Worm (Caenorhabditis elegans) whole organism, L4 larva: ENCODE results near the gene faxc-2.

Source experiments
- F37D6.2 ChIP-seq: sonication (generic microtip); optimal IDR thresholded peaks from 2 replicates; lab custom pipeline; 2016; ENCODE audit warnings: mild to moderate bottlenecking, missing genetic modification characterization, missing compliant biosample characterization
- F49E8.2 ChIP-seq: sonication (generic microtip); optimal IDR thresholded peaks from 2 replicates; lab custom pipeline; 2016; ENCODE audit warnings: missing compliant biosample characterization, mild to moderate bottlenecking, missing genetic modification characterization, borderline replicate concordance
- T20F7.1 ChIP-seq: fragments of 200-800 bp; sonication (Bioruptor generic); optimal IDR thresholded peaks from 2 replicates; lab custom pipeline; 2018; ENCODE audit warnings: mild to moderate bottlenecking, missing genetic modification characterization, missing compliant biosample characterization
- T26A8.4 ChIP-seq: fragments of 200-800 bp; sonication (Bioruptor generic); IDR thresholded peaks from 2 replicates; pipeline ENCODE4 v1.3.6; 2022; ENCODE audit warnings: missing genetic modification characterization, missing compliant biosample characterization
- Y105C5A.15 ChIP-seq: fragments of 200-800 bp; sonication (Bioruptor generic); IDR thresholded peaks from 2 replicates; pipeline ENCODE4 v1.3.6; 2022; ENCODE audit warnings: missing genetic modification characterization, missing compliant biosample characterization
- Y48G9A.11 ChIP-seq: fragments of 200-800 bp; sonication (Bioruptor generic); IDR thresholded peaks from 2 replicates; pipeline ENCODE4 v1.3.6; 2022; ENCODE audit warnings: missing genetic modification reagents, missing genetic modification characterization, missing compliant biosample characterization
- Y5F2A.4 ChIP-seq: fragments of 200-800 bp; sonication (Bioruptor generic); optimal IDR thresholded peaks from 2 replicates; lab custom pipeline; 2018; ENCODE audit warnings: mild to moderate bottlenecking, missing genetic modification characterization, missing compliant biosample characterization
- Y75B8A.6 ChIP-seq: fragments of 200-800 bp; sonication (Bioruptor generic); IDR thresholded peaks from 2 replicates; pipeline ENCODE4 v1.3.6; 2022; ENCODE audit warnings: missing genetic modification reagents, missing genetic modification characterization, missing compliant biosample characterization
- aha-1 ChIP-seq: fragments of 150-350 bp; peaks from one replicate; lab custom pipeline; 2014; ENCODE audit warnings: missing biosample characterization, missing genetic modification characterization
- ama-1 ChIP-seq: fragments of 150-350 bp; optimal IDR thresholded peaks from 2 replicates; lab custom pipeline; 2014; ENCODE audit warnings: inconsistent platforms, mixed read lengths
- ceh-44 ChIP-seq: fragments of 200-800 bp; sonication (Bioruptor generic); IDR thresholded peaks from 2 replicates; pipeline ENCODE4 v1.3.6; 2022; ENCODE audit warnings: missing genetic modification reagents, missing genetic modification characterization, missing compliant biosample characterization
- ceh-62 ChIP-seq: sonication (generic microtip); optimal IDR thresholded peaks from 2 replicates; lab custom pipeline; 2017; ENCODE audit warnings: missing biosample characterization, missing genetic modification characterization
- ceh-82 ChIP-seq: sonication (generic microtip); optimal IDR thresholded peaks from 2 replicates; lab custom pipeline; 2017; ENCODE audit warnings: missing biosample characterization, missing genetic modification characterization
- daf-8 ChIP-seq: fragments of 200-800 bp; sonication (Bioruptor generic); IDR thresholded peaks from 2 replicates; pipeline ENCODE4 v1.3.6; 2022; ENCODE audit warnings: missing genetic modification characterization, missing compliant biosample characterization
- dmd-9 ChIP-seq: fragments of 200-800 bp; sonication (Bioruptor generic); IDR thresholded peaks from 2 replicates; pipeline ENCODE4 v1.3.6; 2022; ENCODE audit warnings: missing genetic modification reagents, missing genetic modification characterization, missing compliant biosample characterization
- egl-43 ChIP-seq: fragments of 200-800 bp; sonication (Bioruptor generic); IDR thresholded peaks from 2 replicates; pipeline ENCODE4 v1.3.6; 2022; ENCODE audit warnings: missing genetic modification reagents, missing genetic modification characterization, missing compliant biosample characterization
- gei-8 ChIP-seq: fragments of 200-800 bp; sonication (Bioruptor generic); optimal IDR thresholded peaks from 2 replicates; lab custom pipeline; 2018; ENCODE audit warnings: mild to moderate bottlenecking, missing genetic modification characterization, missing compliant biosample characterization
- hif-1 ChIP-seq, 2 experiments: sonication (generic microtip); optimal IDR thresholded peaks; 2 replicates each; lab custom pipeline; 2016 to 2017; ENCODE audit warnings: missing compliant biosample characterization in 2 of 2, missing genetic modification characterization in 2 of 2, missing genetic modification reagents in 2 of 2, missing genotype in 2 of 2, mild to moderate bottlenecking in 1 of 2
- hlh-11 ChIP-seq: fragments of 200-800 bp; sonication (Bioruptor generic); optimal IDR thresholded peaks from 2 replicates; lab custom pipeline; 2018; ENCODE audit warnings: mild to moderate bottlenecking, missing genetic modification characterization, missing compliant biosample characterization
- hlh-30 ChIP-seq: sonication (generic microtip); optimal IDR thresholded peaks from 2 replicates; lab custom pipeline; 2017; ENCODE audit warnings: antibody characterized with exemption, mild to moderate bottlenecking, missing genetic modification characterization, missing compliant biosample characterization; ENCODE audit not compliant: insufficient read depth
- jun-1 ChIP-seq: fragments of 150-350 bp; optimal IDR thresholded peaks from 2 replicates; lab custom pipeline; 2014; ENCODE audit warnings: missing biosample characterization, missing genetic modification reagents, missing genetic modification characterization
- lim-7 ChIP-seq: fragments of 200-800 bp; sonication (Bioruptor generic); IDR thresholded peaks from 2 replicates; pipeline ENCODE4 v1.3.6; 2022; ENCODE audit warnings: missing genetic modification characterization, missing compliant biosample characterization
- lin-1 ChIP-seq: fragments of 200-800 bp; sonication (Bioruptor generic); IDR thresholded peaks from 2 replicates; pipeline ENCODE4 v1.3.6; 2022; ENCODE audit warnings: missing genetic modification reagents, missing genetic modification characterization, missing compliant biosample characterization
- lin-29 ChIP-seq: fragments of 200-800 bp; sonication (Bioruptor generic); IDR thresholded peaks from 2 replicates; pipeline ENCODE4 v1.3.6; 2022; ENCODE audit warnings: missing genetic modification reagents, missing genetic modification characterization, missing compliant biosample characterization
- lin-39 ChIP-seq: fragments of 150-350 bp; optimal IDR thresholded peaks from 2 replicates; lab custom pipeline; 2014; ENCODE audit warnings: missing biosample characterization, missing genetic modification reagents, missing genetic modification characterization
- lir-3 ChIP-seq: sonication (generic microtip); optimal IDR thresholded peaks from 2 replicates; lab custom pipeline; 2016; ENCODE audit warnings: mild to moderate bottlenecking, missing genetic modification characterization, missing compliant biosample characterization
- lsy-2 ChIP-seq, 2 experiments: fragments of 150-350 bp in 1 of 2; sonication (generic microtip) in 1 of 2; optimal IDR thresholded peaks; 2 replicates each; lab custom pipeline; 2014 to 2017; ENCODE audit warnings: missing biosample characterization in 2 of 2, missing genetic modification characterization in 2 of 2
- madf-9 ChIP-seq: fragments of 200-800 bp; sonication (Bioruptor generic); conservative IDR thresholded peaks from 2 replicates; pipeline ENCODE4 v1.3.6; 2022; ENCODE audit warnings: missing genetic modification reagents, missing genetic modification characterization, missing compliant biosample characterization
- mdl-1 ChIP-seq, 2 experiments: fragments of 150-350 bp in 1 of 2; sonication (generic microtip) in 1 of 2; optimal IDR thresholded peaks; 2 replicates each; lab custom pipeline; 2014 to 2017; ENCODE audit warnings: missing biosample characterization in 2 of 2, missing genetic modification characterization in 2 of 2
- mes-2 ChIP-seq: sonication (generic microtip); optimal IDR thresholded peaks from 2 replicates; lab custom pipeline; 2016; ENCODE audit warnings: missing genotype, mild to moderate bottlenecking, missing genetic modification characterization, missing compliant biosample characterization; ENCODE audit not compliant: poor library complexity, severe bottlenecking
- nhr-102 ChIP-seq: sonication (generic microtip); optimal IDR thresholded peaks from 2 replicates; lab custom pipeline; 2016; ENCODE audit warnings: mild to moderate bottlenecking, missing genetic modification characterization, moderate library complexity, missing compliant biosample characterization
- nhr-28 ChIP-seq: fragments of 150-350 bp; optimal IDR thresholded peaks from 2 replicates; lab custom pipeline; 2014; ENCODE audit warnings: missing biosample characterization, missing genetic modification characterization
- nhr-48 ChIP-seq: sonication (generic microtip); optimal IDR thresholded peaks from 2 replicates; lab custom pipeline; 2016; ENCODE audit warnings: mild to moderate bottlenecking, missing genetic modification characterization, missing compliant biosample characterization
- nhr-76 ChIP-seq: fragments of 150-350 bp; optimal IDR thresholded peaks from 2 replicates; lab custom pipeline; 2014; ENCODE audit warnings: missing biosample characterization, missing genetic modification characterization
- pha-4 ChIP-seq, 2 experiments: fragments of 150-350 bp in 1 of 2; fragments of 200-800 bp in 1 of 2; sonication (Bioruptor generic) in 1 of 2; IDR thresholded peaks in 1 of 2; optimal IDR thresholded peaks in 1 of 2; 2 replicates each; pipeline versions ENCODE4 v1.3.6 to Lab custom; 2014 to 2022; ENCODE audit warnings: missing genetic modification characterization in 2 of 2, missing genetic modification reagents in 2 of 2, missing biosample characterization in 1 of 2, missing compliant biosample characterization in 1 of 2
- rbr-2 ChIP-seq: sonication (generic microtip); optimal IDR thresholded peaks from 2 replicates; lab custom pipeline; 2016; ENCODE audit warnings: missing genotype, missing genetic modification characterization, missing compliant biosample characterization
- sdz-12 ChIP-seq: fragments of 200-800 bp; sonication (Bioruptor generic); optimal IDR thresholded peaks from 2 replicates; lab custom pipeline; 2018; ENCODE audit warnings: mild to moderate bottlenecking, missing genetic modification characterization, missing compliant biosample characterization
- set-16 ChIP-seq: fragments of 200-800 bp; sonication (Bioruptor generic); IDR thresholded peaks from 2 replicates; pipeline ENCODE4 v1.3.6; 2022; ENCODE audit warnings: missing genetic modification reagents, missing genetic modification characterization, missing compliant biosample characterization
- snpc-4 ChIP-seq: fragments of 150-350 bp; optimal IDR thresholded peaks from 2 replicates; lab custom pipeline; 2014; ENCODE audit warnings: missing biosample characterization, missing genetic modification characterization
- spr-1 ChIP-seq: sonication (generic microtip); optimal IDR thresholded peaks from 2 replicates; lab custom pipeline; 2016; ENCODE audit warnings: mild to moderate bottlenecking, missing genetic modification characterization, missing compliant biosample characterization
- tag-97 ChIP-seq: fragments of 200-800 bp; sonication (Bioruptor generic); IDR thresholded peaks from 2 replicates; pipeline ENCODE4 v1.3.6; 2022; ENCODE audit warnings: missing genetic modification characterization, missing compliant biosample characterization
- tra-1 ChIP-seq: fragments of 200-800 bp; sonication (Bioruptor generic); IDR thresholded peaks from 2 replicates; pipeline ENCODE4 v1.3.6; 2022; ENCODE audit warnings: missing genetic modification reagents, missing genetic modification characterization, missing compliant biosample characterization
- unc-130 ChIP-seq: sonication (generic microtip); optimal IDR thresholded peaks from 2 replicates; lab custom pipeline; 2016; ENCODE audit warnings: missing genetic modification reagents, missing genetic modification characterization, missing compliant biosample characterization
- unc-62 ChIP-seq, 3 experiments: fragments of 150-350 bp in 1 of 3; sonication (generic microtip); optimal IDR thresholded peaks in 2 of 3; peaks in 1 of 3; 1 replicate in 1 of 3; 2 replicates in 2 of 3; lab custom pipeline; 2014 to 2017; ENCODE audit warnings: missing biosample characterization in 3 of 3, missing genetic modification characterization in 3 of 3, missing genetic modification reagents in 3 of 3, missing genotype in 1 of 3
- zag-1 ChIP-seq: fragments of 150-350 bp; optimal IDR thresholded peaks from 2 replicates; lab custom pipeline; 2014; ENCODE audit warnings: missing biosample characterization, missing genetic modification characterization
- zfp-2 ChIP-seq: sonication (generic microtip); optimal IDR thresholded peaks from 2 replicates; lab custom pipeline; 2016; ENCODE audit warnings: mild to moderate bottlenecking, missing genetic modification characterization, missing compliant biosample characterization
- zip-11 ChIP-seq: fragments of 200-800 bp; sonication (Bioruptor generic); IDR thresholded peaks from 2 replicates; pipeline ENCODE4 v1.3.6; 2022; ENCODE audit warnings: missing genetic modification characterization, missing compliant biosample characterization
- ztf-7 ChIP-seq: fragments of 150-350 bp; optimal IDR thresholded peaks from 2 replicates; lab custom pipeline; 2014; ENCODE audit warnings: missing biosample characterization, missing genetic modification characterization

faxc-2 gene

DNA sequence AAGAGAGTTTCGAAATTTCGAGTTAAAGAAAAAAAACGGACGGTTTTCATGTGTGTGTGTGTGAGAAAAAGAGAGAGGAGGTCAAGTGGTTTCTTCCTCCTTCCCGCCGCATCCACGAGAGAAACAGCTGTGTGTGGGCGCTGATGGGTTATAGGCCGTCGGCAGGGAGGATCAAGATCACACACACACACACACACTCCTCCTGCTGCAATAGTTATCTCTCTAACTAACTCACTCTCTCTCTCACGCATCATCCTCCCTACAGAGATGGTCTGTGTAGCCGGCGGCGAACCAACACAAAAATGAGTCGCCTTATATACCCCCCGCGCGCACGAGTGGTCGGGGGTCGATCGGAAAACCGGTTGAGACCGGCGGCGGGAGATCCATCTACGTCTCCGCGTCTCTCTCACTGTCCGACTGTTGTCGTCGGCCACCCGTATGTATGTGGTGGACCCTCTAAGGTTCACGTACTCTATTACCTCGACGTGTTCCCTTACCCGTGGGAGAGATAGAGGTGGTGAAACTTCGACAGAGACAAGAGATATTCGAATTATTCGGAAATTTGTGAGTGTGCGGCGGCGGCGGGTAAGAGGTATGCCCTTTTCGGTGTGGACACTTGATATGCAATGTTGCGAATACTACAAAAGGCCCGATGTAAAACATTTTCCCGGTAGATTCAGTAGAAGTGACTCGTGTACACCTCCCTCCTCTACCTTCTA is 17.5 kb upstream of the faxc-2 start (continued):
- TF ChIP-seq Y48G9A.11 (no peak), nhr-102 (tag; lab: Kevin White, UChicago) (peak; percentile 2), madf-9 (0 out of 2 replicates have a peak, but pooled peaks have one; percentile 19), zfp-2 (tag; lab: Kevin White, UChicago) (no peak), aha-1 (tag; lab: Kevin White, UChicago) (peak; percentile 95), nhr-48 (tag; lab: Kevin White, UChicago) (peak; percentile 37), daf-8 (GFP tag; lab: Robert Waterston, UW) (no peak), lir-3 (tag; lab: Kevin White, UChicago) (no peak), lin-39 (no peak), lim-7 (no peak), tag-97 (GFP tag; lab: Robert Waterston, UW) (no peak), nhr-28 (tag; lab: Kevin White, UChicago) (peak; percentile 94), hlh-11 (tag; lab: Kevin White, UChicago) (peak; percentile 94), pha-4 (GFP tag; IDR thresholded peaks at IDR 0.05; lab: Robert Waterston, UW) (peak; percentile 62), pha-4 (tag; optimal IDR thresholded peaks at IDR 0.05; lab: Kevin White, UChicago) (no peak), F49E8.2 (tag; lab: Kevin White, UChicago) (no peak), spr-1 (tag; lab: Kevin White, UChicago) (no peak), hlh-30 (peak; percentile 79), T26A8.4 (GFP tag; lab: Robert Waterston, UW) (0 out of 2 replicates have a peak, but pooled peaks have one; percentile 41), ceh-44 (no peak), jun-1 (no peak), ztf-7 (tag; lab: Kevin White, UChicago) (no peak), ama-1 (lab: Kevin White, UChicago) (peak; percentile 87), hif-1 (tag; optimal IDR thresholded peaks at IDR 0.05; lab: Kevin White, UChicago) (peak in 1 of 2 experiments; percentile 4), nhr-76 (tag; lab: Kevin White, UChicago) (no peak), zag-1 (no peak), rbr-2 (peak; percentile 34), lin-29 (no peak), T20F7.1 (GFP tag; lab: Kevin White, UChicago) (no peak), egl-43 (GFP tag; lab: Robert Waterston, UW) (no peak), snpc-4 (tag; lab: Kevin White, UChicago) (no peak), ceh-82 (tag; lab: Kevin White, UChicago) (no peak), Y75B8A.6 (GFP tag; lab: Robert Waterston, UW) (no peak), set-16 (GFP tag; lab: Robert Waterston, UW) (peak; percentile 87)

DNA sequence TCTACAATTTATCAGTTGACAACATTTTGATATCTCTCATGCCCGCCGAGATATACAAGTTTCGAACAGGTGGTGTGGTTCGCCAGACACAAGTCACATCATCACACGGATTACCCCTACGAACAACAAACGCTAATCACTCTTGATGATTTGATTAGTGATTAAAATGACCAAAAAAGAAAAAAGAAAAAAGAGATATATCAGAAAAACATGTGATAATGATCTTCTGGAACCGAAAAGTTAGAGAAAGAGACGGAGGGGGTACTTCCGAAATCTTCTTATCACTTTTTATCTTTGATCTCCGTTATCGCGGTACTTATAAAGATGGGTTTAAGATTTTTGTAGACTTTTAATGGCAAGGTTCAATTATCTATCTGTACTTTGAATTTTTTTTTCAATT is 16.2 kb upstream of the faxc-2 start:
- no peak for TF ChIP-seq mes-2 (tag; lab: Kevin White, UChicago)
- TF ChIP-seq F37D6.2 (tag; lab: Kevin White, UChicago): no peak
- TF ChIP-seq Y5F2A.4: no peak
- no peak for TF ChIP-seq lsy-2 (tag; optimal IDR thresholded peaks at IDR 0.05; lab: Kevin White, UChicago)
- 0 out of 2 replicates have a peak, but pooled peaks have one; percentile 37 for TF ChIP-seq tra-1 (GFP tag; lab: Robert Waterston, UW)
- peak in 1 of 2 experiments; percentile 2 for TF ChIP-seq mdl-1 (tag; optimal IDR thresholded peaks at IDR 0.05; lab: Kevin White, UChicago)
- no peak for TF ChIP-seq Y105C5A.15
- no peak for TF ChIP-seq F49E8.2 (tag; lab: Kevin White, UChicago)
- no peak for TF ChIP-seq gei-8 (GFP tag; lab: Kevin White, UChicago)
- TF ChIP-seq lin-39: no peak
- no peak for TF ChIP-seq unc-130 (GFP tag; lab: Kevin White, UChicago)
- no peak for TF ChIP-seq zip-11 (GFP tag; lab: Robert Waterston, UW)
- peak; percentile 64 for TF ChIP-seq hlh-11 (tag; lab: Kevin White, UChicago)
- TF ChIP-seq dmd-9 (GFP tag; lab: Robert Waterston, UW): no peak
- no peak for TF ChIP-seq lir-3 (tag; lab: Kevin White, UChicago)
- TF ChIP-seq T26A8.4 (GFP tag; lab: Robert Waterston, UW): no peak
- no peak for TF ChIP-seq sdz-12 (GFP tag; lab: Kevin White, UChicago)
- TF ChIP-seq nhr-48 (tag; lab: Kevin White, UChicago): no peak
- TF ChIP-seq ceh-62: no peak
- TF ChIP-seq lin-1 (GFP tag; lab: Robert Waterston, UW): no peak
- no peak for TF ChIP-seq unc-62 (GFP tag; optimal IDR thresholded peaks at IDR 0.05 in 1 of 2; lab: Kevin White, UChicago)
- TF ChIP-seq unc-62 (tag; optimal IDR thresholded peaks at IDR 0.05; lab: Kevin White, UChicago): no peak
- peak; percentile 83 for TF ChIP-seq aha-1 (tag; lab: Kevin White, UChicago)
- TF ChIP-seq ceh-82 (tag; lab: Kevin White, UChicago): no peak
- no peak for TF ChIP-seq rbr-2
- TF ChIP-seq T20F7.1 (GFP tag; lab: Kevin White, UChicago): peak; percentile 2
